Worm (Caenorhabditis elegans) whole organism, L1 larva: ENCODE data around the gene dpy-13.

Experiments
- C04F5.9 ChIP-seq: sonication (generic microtip); optimal IDR thresholded peaks from 2 replicates; lab custom pipeline; 2016; ENCODE audit warnings: missing genetic modification characterization, missing compliant biosample characterization
- C34B4.2 ChIP-seq: sonication (generic microtip); optimal IDR thresholded peaks from 2 replicates; lab custom pipeline; 2017; ENCODE audit warnings: mild to moderate bottlenecking, missing genetic modification characterization, missing compliant biosample characterization
- F16B12.6 ChIP-seq: fragments of 150-350 bp; optimal IDR thresholded peaks from 2 replicates; lab custom pipeline; 2014; ENCODE audit warnings: missing biosample characterization, missing genetic modification characterization
- aha-1 ChIP-seq: fragments of 150-350 bp; optimal IDR thresholded peaks from 2 replicates; lab custom pipeline; 2014; ENCODE audit warnings: missing biosample characterization, missing genetic modification characterization
- alr-1 ChIP-seq: fragments of 200-800 bp; sonication (Bioruptor generic); optimal IDR thresholded peaks from 2 replicates; lab custom pipeline; 2018; ENCODE audit warnings: borderline replicate concordance, mild to moderate bottlenecking, missing genetic modification characterization, missing compliant biosample characterization
- ama-1 ChIP-seq: fragments of 150-350 bp; optimal IDR thresholded peaks from 2 replicates; lab custom pipeline; 2014
- blmp-1 ChIP-seq: fragments of 150-350 bp; optimal IDR thresholded peaks from 2 replicates; lab custom pipeline; 2014; ENCODE audit warnings: missing biosample characterization, missing genetic modification characterization
- ceh-8 ChIP-seq: fragments of 200-800 bp; sonication (Bioruptor generic); optimal IDR thresholded peaks from 2 replicates; lab custom pipeline; 2018; ENCODE audit warnings: mild to moderate bottlenecking, missing genetic modification characterization, moderate library complexity, missing compliant biosample characterization
- ceh-82 ChIP-seq, 3 experiments: fragments of 150-350 bp in 1 of 3; sonication (generic microtip) in 2 of 3; optimal IDR thresholded peaks; 2 replicates each; lab custom pipeline; 2014 to 2017; ENCODE audit warnings: missing biosample characterization in 3 of 3, missing genetic modification characterization in 3 of 3
- ceh-88 ChIP-seq: fragments of 200-800 bp; sonication (Bioruptor generic); IDR thresholded peaks from 2 replicates; pipeline ENCODE4 v1.3.6; 2022; ENCODE audit warnings: missing genetic modification characterization, missing compliant biosample characterization
- ceh-90 ChIP-seq: sonication (generic microtip); optimal IDR thresholded peaks from 2 replicates; lab custom pipeline; 2016; ENCODE audit warnings: missing genetic modification characterization, missing compliant biosample characterization
- ces-1 ChIP-seq: fragments of 150-350 bp; optimal IDR thresholded peaks from 2 replicates; lab custom pipeline; 2014; ENCODE audit warnings: missing biosample characterization, missing genetic modification reagents, missing genetic modification characterization
- dsc-1 ChIP-seq: sonication (generic microtip); optimal IDR thresholded peaks from 2 replicates; lab custom pipeline; 2016; ENCODE audit warnings: mild to moderate bottlenecking, missing genetic modification characterization, missing compliant biosample characterization
- efl-3 ChIP-seq: fragments of 200-800 bp; sonication (Bioruptor generic); optimal IDR thresholded peaks from 2 replicates; lab custom pipeline; 2018; ENCODE audit warnings: mild to moderate bottlenecking, missing genetic modification characterization, missing compliant biosample characterization
- elt-2 ChIP-seq: sonication (generic microtip); optimal IDR thresholded peaks from 2 replicates; lab custom pipeline; 2016; ENCODE audit warnings: missing genetic modification characterization, mild to moderate bottlenecking, inconsistent platforms, missing compliant biosample characterization, missing genetic modification reagents
- fkh-8 ChIP-seq: sonication (generic microtip); optimal IDR thresholded peaks from 2 replicates; lab custom pipeline; 2016; ENCODE audit warnings: mild to moderate bottlenecking, missing genetic modification characterization, missing compliant biosample characterization
- fos-1 ChIP-seq: fragments of 150-350 bp; optimal IDR thresholded peaks from 2 replicates; lab custom pipeline; 2014; ENCODE audit warnings: missing biosample characterization, missing genetic modification characterization
- hlh-17 ChIP-seq: fragments of 200-800 bp; sonication (Bioruptor generic); optimal IDR thresholded peaks from 2 replicates; lab custom pipeline; 2018; ENCODE audit warnings: missing genetic modification characterization, mild to moderate bottlenecking, missing compliant biosample characterization, moderate library complexity, borderline replicate concordance
- lin-14 ChIP-seq: fragments of 200-800 bp; sonication (Bioruptor generic); optimal IDR thresholded peaks from 2 replicates; lab custom pipeline; 2018; ENCODE audit warnings: mild to moderate bottlenecking, missing genetic modification characterization, moderate library complexity, missing compliant biosample characterization
- lin-15B ChIP-seq: fragments of 150-350 bp; sonication (generic microtip); optimal IDR thresholded peaks from 3 replicates; lab custom pipeline; 2014; ENCODE audit warnings: missing biosample characterization, missing genetic modification characterization
- lir-3 ChIP-seq: sonication (generic microtip); optimal IDR thresholded peaks from 2 replicates; lab custom pipeline; 2016; ENCODE audit warnings: mild to moderate bottlenecking, missing genetic modification characterization, moderate library complexity, missing compliant biosample characterization; ENCODE audit not compliant: poor library complexity
- mef-2 ChIP-seq: fragments of 150-350 bp; optimal IDR thresholded peaks from 2 replicates; lab custom pipeline; 2014; ENCODE audit warnings: missing biosample characterization, missing genetic modification characterization
- nhr-12 ChIP-seq: sonication (generic microtip); optimal IDR thresholded peaks from 2 replicates; lab custom pipeline; 2017; ENCODE audit warnings: missing biosample characterization, missing genetic modification characterization
- nhr-19 ChIP-seq: fragments of 200-800 bp; sonication (Bioruptor generic); conservative IDR thresholded peaks from 2 replicates; pipeline ENCODE4 v1.3.6; 2022; ENCODE audit warnings: missing genetic modification characterization, missing compliant biosample characterization
- nhr-77 ChIP-seq: fragments of 150-350 bp; optimal IDR thresholded peaks from 2 replicates; lab custom pipeline; 2014; ENCODE audit warnings: missing biosample characterization, missing genetic modification characterization
- nhr-85 ChIP-seq: sonication (generic microtip); peaks from one replicate; lab custom pipeline; 2016; ENCODE audit warnings: missing genetic modification characterization, inconsistent platforms, missing compliant biosample characterization
- nhr-90 ChIP-seq: sonication (generic microtip); optimal IDR thresholded peaks from 2 replicates; lab custom pipeline; 2016; ENCODE audit warnings: mild to moderate bottlenecking, missing genetic modification characterization, missing compliant biosample characterization; ENCODE audit not compliant: poor library complexity
- pag-3 ChIP-seq: sonication (generic microtip); optimal IDR thresholded peaks from 2 replicates; lab custom pipeline; 2017; ENCODE audit warnings: missing genetic modification characterization, mild to moderate bottlenecking, missing compliant biosample characterization, antibody characterized with exemption, borderline replicate concordance; ENCODE audit not compliant: insufficient read depth
- pqm-1 ChIP-seq: sonication (generic microtip); optimal IDR thresholded peaks from 3 replicates; lab custom pipeline; 2017; ENCODE audit warnings: missing biosample characterization, missing genetic modification characterization
- snpc-4 ChIP-seq: fragments of 150-350 bp; optimal IDR thresholded peaks from 2 replicates; lab custom pipeline; 2014; ENCODE audit warnings: missing biosample characterization, missing genetic modification characterization
- sox-4 ChIP-seq: sonication (generic microtip); optimal IDR thresholded peaks from 2 replicates; lab custom pipeline; 2016; ENCODE audit warnings: missing genetic modification characterization, missing compliant biosample characterization
- sup-37 ChIP-seq: fragments of 200-800 bp; sonication (Bioruptor generic); optimal IDR thresholded peaks from 2 replicates; lab custom pipeline; 2018; ENCODE audit warnings: mild to moderate bottlenecking, missing genetic modification characterization, missing compliant biosample characterization
- tbx-2 ChIP-seq: sonication (generic microtip); optimal IDR thresholded peaks from 2 replicates; lab custom pipeline; 2016; ENCODE audit warnings: missing genetic modification characterization, missing compliant biosample characterization
- unc-30 ChIP-seq: sonication (generic microtip); optimal IDR thresholded peaks from 2 replicates; lab custom pipeline; 2017; ENCODE audit warnings: missing biosample characterization, missing genetic modification characterization
- xbp-1 ChIP-seq: sonication (generic microtip); optimal IDR thresholded peaks from 2 replicates; lab custom pipeline; 2016; ENCODE audit warnings: missing genetic modification characterization, missing compliant biosample characterization
- ztf-4 ChIP-seq: fragments of 150-350 bp; optimal IDR thresholded peaks from 2 replicates; lab custom pipeline; 2014; ENCODE audit warnings: missing biosample characterization, missing genetic modification characterization

Gene dpy-13

DNA sequence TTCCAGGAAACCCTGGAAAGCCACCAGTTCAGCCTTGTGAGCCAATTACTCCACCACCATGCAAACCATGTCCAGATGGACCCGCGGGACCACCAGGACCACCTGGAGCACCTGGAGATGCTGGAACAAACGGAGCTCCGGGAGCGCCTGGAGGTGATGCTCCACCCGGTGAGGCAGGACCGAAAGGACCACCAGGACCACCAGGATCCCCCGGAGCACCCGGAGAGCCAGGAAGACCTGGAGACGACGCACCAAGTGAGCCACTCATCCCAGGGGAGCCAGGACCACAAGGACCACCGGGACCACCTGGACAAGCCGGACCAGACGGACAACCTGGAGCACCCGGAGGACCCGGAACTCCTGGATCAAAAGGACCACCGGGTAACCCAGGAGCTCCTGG lies 29.2 kb downstream of the dpy-13 start:
- no peak for TF ChIP-seq ces-1 (GFP tag; lab: Kevin White, UChicago)
- peak; percentile 74 for TF ChIP-seq ceh-8 (GFP tag; lab: Kevin White, UChicago)

DNA sequence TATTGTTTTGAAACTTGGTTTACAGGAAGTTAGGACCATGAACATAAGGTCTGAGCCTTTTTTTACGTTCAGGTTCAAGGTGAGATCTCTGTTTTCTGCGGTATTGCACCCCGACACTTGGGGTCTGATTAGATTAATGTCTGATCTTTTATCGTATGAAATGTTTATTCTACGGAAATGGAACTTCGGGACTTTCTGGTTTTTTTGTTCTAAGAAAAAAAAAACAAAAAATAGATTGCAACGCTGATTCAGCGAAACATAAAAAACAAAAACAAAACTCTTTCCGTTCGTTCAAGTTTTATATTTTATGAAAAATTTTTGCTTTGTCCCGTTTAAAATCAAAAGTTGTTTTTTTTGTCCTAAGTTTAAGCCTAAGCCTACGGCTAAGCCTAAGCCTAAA lies 29.8 kb downstream of the dpy-13 start, which contains the start of gene F36A4.5:
TSS of gene F36A4.5 (plus strand) at position 301 of the 400 bp plus-strand sequence.
- TF ChIP-seq xbp-1 (tag; lab: Kevin White, UChicago) (no peak), blmp-1 (tag; lab: Kevin White, UChicago) (no peak), sox-4 (tag; lab: Kevin White, UChicago) (no peak), pag-3 (tag; lab: Kevin White, UChicago) (no peak), pqm-1 (tag; lab: Kevin White, UChicago) (no peak), C04F5.9 (tag; lab: Kevin White, UChicago) (no peak), ceh-90 (tag; lab: Kevin White, UChicago) (no peak), elt-2 (tag; lab: Kevin White, UChicago) (no peak), nhr-12 (tag; lab: Kevin White, UChicago) (no peak), fkh-8 (no peak), ceh-82 (tag; optimal IDR thresholded peaks at IDR 0.05; lab: Kevin White, UChicago) (no peak), nhr-77 (tag; lab: Kevin White, UChicago) (no peak)
- TF ChIP-seq, all 84 proteins: peak for 0

DNA sequence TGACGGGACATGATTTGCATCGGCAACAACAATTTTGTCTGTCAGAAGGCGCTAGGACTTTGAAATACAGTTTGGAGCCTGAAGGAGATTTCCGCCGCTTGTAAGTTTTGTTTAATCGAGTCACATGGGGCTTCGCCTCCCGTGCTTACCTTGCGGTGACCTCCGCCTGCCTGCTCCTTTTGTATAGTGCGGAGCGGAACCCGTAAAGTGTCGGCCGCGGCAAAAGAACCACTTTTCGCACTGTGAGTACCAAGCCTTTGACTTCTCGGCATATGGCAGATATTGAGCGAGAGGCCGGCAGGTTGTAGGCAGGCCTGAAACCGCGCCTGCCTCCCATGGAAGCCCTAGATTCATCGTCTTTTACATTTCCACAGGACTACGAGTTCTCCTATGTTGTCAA lies 30.5 kb downstream of the dpy-13 start:
- TF ChIP-seq hlh-17 (GFP tag; lab: Kevin White, UChicago): no peak
- TF ChIP-seq nhr-12 (tag; lab: Kevin White, UChicago): no peak
- TF ChIP-seq efl-3: no peak
- peak; percentile 37 for TF ChIP-seq nhr-85
- no peak for TF ChIP-seq nhr-77 (tag; lab: Kevin White, UChicago)
- peak; percentile 63 for TF ChIP-seq snpc-4 (tag; lab: Kevin White, UChicago)

DNA sequence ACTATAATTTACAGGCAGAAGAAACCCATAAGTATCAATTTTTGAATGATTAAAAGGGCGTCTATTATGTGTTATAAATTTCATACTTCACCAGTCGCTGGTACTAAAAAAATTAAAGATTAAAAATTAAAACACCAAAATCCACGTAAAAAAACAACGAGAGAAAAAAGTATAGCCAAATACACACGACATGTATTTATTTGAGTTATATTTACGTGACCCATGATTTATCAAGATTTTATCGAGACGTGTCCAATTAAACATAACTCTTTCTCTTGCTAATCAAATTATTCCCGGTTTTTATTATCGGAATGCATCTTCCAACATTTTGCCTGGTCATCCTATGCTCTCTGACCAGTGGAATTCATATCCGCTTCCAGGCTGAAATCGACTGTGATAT lies 31.9 kb downstream of the dpy-13 start, which contains the start of gene F36A4.4:
TSS of gene F36A4.4 (plus strand) at position 301 of the 400 bp plus-strand sequence.
- TF ChIP-seq pag-3 (tag; lab: Kevin White, UChicago) (no peak), mef-2 (tag; lab: Kevin White, UChicago) (no peak), tbx-2 (no peak), lir-3 (tag; lab: Kevin White, UChicago) (no peak), C34B4.2 (no peak), fos-1 (no peak), ceh-82 (tag; optimal IDR thresholded peaks at IDR 0.05; lab: Kevin White, UChicago) (no peak), ces-1 (GFP tag; lab: Kevin White, UChicago) (no peak), ceh-88 (GFP tag; lab: Robert Waterston, UW) (no peak), alr-1 (tag; lab: Kevin White, UChicago) (no peak), nhr-19 (GFP tag; lab: Robert Waterston, UW) (no peak)

DNA sequence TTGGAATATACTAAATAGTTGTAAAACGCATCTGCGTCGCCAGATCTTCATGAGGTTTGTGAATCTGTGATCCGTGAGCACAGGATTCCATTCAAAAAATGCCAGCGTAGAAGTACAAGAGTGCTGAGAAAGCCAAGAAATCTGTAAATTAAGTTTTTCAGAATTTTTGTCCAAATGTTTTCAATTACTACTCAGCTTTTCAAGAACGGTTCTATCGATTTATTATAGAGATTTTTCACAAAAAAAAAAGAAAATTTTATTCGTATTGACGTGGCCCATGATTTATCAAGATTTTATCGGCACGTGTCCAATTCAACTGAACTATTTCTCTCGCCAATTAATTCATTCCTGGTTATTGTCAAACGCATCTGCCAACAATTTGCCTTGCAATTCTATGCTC lies 33.9 kb downstream of the dpy-13 start, which contains the start of gene F36A4.3:
TSS of gene F36A4.3 (plus strand) at position 301 of the 400 bp plus-strand sequence.
- no peak for TF ChIP-seq fos-1

ce11 chrIV:4270925-4271324 lies 35.5 kb downstream of the dpy-13 start, which contains the start of gene F36A4.2:
F36A4.2 (plus strand) TSS chrIV:4271225.
- TF ChIP-seq mef-2 (tag; lab: Kevin White, UChicago) (no peak), ama-1 (lab: Kevin White, UChicago) (no peak), pqm-1 (tag; lab: Kevin White, UChicago) (no peak), sup-37 (GFP tag; lab: Kevin White, UChicago) (no peak), fkh-8 (no peak), dsc-1 (tag; lab: Kevin White, UChicago) (no peak), efl-3 (no peak), unc-30 (no peak), lin-15B (tag; lab: Kevin White, UChicago) (no peak), C34B4.2 (no peak), lin-14 (GFP tag; lab: Kevin White, UChicago) (no peak), ztf-4 (tag; lab: Kevin White, UChicago) (no peak), aha-1 (tag; lab: Kevin White, UChicago) (no peak), alr-1 (tag; lab: Kevin White, UChicago) (no peak), F16B12.6 (no peak), nhr-90 (no peak)
